Fruit fly (Drosophila melanogaster): Measurements from ENCODE around the gene GluRIIC.

DNA sequence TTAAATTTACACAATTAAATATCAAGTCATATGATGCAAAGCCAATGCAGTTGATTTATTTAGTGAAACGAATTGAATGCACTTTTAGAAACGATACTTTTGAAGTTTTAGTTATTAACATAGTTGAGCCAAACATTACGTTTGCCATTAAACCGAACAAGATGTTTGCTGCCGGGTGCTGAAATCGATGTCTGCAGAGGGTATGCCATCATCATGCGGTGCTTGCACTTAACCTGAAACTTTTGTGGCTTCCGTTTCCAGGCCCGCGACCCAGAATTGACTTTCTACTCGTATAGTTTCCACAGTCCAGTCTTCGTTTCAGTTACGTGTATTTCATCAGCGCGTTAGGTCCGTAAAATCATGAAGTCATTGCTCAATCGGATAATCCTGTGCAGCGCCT, 36.9 kb upstream of the GluRIIC start, which contains the start of gene ninaA:
- TF ChIP-seq Hr96 (GFP tag; optimal IDR thresholded peaks at IDR 0.05) (no peak), kay (GFP tag; ENCODE audit: borderline replicate concordance) (no peak), bab1 (GFP tag; optimal IDR thresholded peaks at IDR 0.05) (no peak), cnc (optimal IDR thresholded peaks at IDR 0.05) (no peak), CG1620 (GFP tag; optimal IDR thresholded peaks at IDR 0.05) (no peak), CG11617 (GFP tag; optimal IDR thresholded peaks at IDR 0.05) (no peak), CG5204 (GFP tag; optimal IDR thresholded peaks at IDR 0.05) (no peak), CG7045 (GFP tag; optimal IDR thresholded peaks at IDR 0.05) (no peak)

Data from whole organism, adult.